Worm (Caenorhabditis elegans): ENCODE data around the gene sgt-1.
A peak's percentile ranks its signal among the peaks of the same experiment; 100 is the strongest.

sgt-1 gene

DNA sequence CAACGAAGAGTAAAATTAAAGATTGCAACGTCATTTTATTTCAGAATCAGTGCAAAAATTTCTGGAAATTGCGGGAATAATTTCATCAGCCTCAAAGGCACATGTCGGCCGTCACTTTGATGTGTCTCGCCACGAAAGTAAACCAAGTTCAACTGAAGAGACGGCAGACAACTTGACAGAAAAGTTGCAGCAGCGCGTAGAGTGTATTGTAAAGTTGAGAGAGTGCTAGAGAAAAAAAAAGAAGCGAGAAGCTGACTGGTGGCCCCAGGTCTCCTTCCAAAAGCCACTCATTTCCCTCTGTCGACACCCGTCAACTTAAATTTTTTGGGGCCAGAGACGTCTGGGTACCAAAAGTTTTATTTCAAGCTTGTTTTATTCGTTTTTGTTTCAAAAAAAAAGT, 681 bp upstream of the sgt-1 start (continued):
- TF ChIP-seq ceh-82 (tag; optimal IDR thresholded peaks at IDR 0.05) (peak; percentile 30 to 61 (median 42)), xbp-1 (tag; optimal IDR thresholded peaks at IDR 0.05) (peak; percentile 65), mef-2 (tag; optimal IDR thresholded peaks at IDR 0.05) (no peak), zag-1 (tag; optimal IDR thresholded peaks at IDR 0.05) (no peak), unc-86 (tag; optimal IDR thresholded peaks at IDR 0.05) (peak; percentile 40), C04F5.9 (tag; optimal IDR thresholded peaks at IDR 0.05) (no peak), ets-5 (GFP tag; IDR thresholded peaks at IDR 0.05) (no peak), pqm-1 (tag; optimal IDR thresholded peaks at IDR 0.05) (no peak), nhr-12 (tag; optimal IDR thresholded peaks at IDR 0.05) (no peak), nhr-11 (tag; optimal IDR thresholded peaks at IDR 0.05) (no peak), jun-1 (tag; optimal IDR thresholded peaks at IDR 0.05) (peak; percentile 56), elt-3 (tag; optimal IDR thresholded peaks at IDR 0.05) (peak in 1 of 6 experiments; percentile 24), ceh-8 (GFP tag; optimal IDR thresholded peaks at IDR 0.05) (no peak), elt-2 (tag; optimal IDR thresholded peaks at IDR 0.05) (peak; percentile 23), skn-1 (tag; optimal IDR thresholded peaks at IDR 0.05) (peak; percentile 85), tlp-1 (tag; optimal IDR thresholded peaks at IDR 0.05) (no peak), nhr-85 (tag) (no peak), nhr-76 (tag; optimal IDR thresholded peaks at IDR 0.05) (no peak), efl-3 (GFP tag; optimal IDR thresholded peaks at IDR 0.05) (no peak), unc-130 (tag; optimal IDR thresholded peaks at IDR 0.05) (no peak), mab-9 (GFP tag; IDR thresholded peaks at IDR 0.05) (no peak), pag-3 (tag; optimal IDR thresholded peaks at IDR 0.05; ENCODE audit: borderline replicate concordance, insufficient read depth) (no peak), fkh-8 (tag; optimal IDR thresholded peaks at IDR 0.05) (peak; percentile 65), mdl-1 (tag; optimal IDR thresholded peaks at IDR 0.05) (peak in 1 of 2 experiments; percentile 77), hlh-17 (GFP tag; optimal IDR thresholded peaks at IDR 0.05; ENCODE audit: borderline replicate concordance) (no peak), egl-13 (tag; optimal IDR thresholded peaks at IDR 0.05) (peak; percentile 4), nhr-19 (GFP tag; conservative IDR thresholded peaks at IDR 0.05) (peak; percentile 61), rnt-1 (tag; optimal IDR thresholded peaks at IDR 0.05) (peak; percentile 87), hlh-4 (tag; optimal IDR thresholded peaks at IDR 0.05) (no peak), vab-15 (tag; optimal IDR thresholded peaks at IDR 0.05) (no peak), C16A3.4 (tag; optimal IDR thresholded peaks at IDR 0.05) (peak; percentile 51), lin-14 (GFP tag; optimal IDR thresholded peaks at IDR 0.05) (peak; percentile 87), alr-1 (tag; optimal IDR thresholded peaks at IDR 0.05; ENCODE audit: borderline replicate concordance) (no peak), nhr-90 (tag; optimal IDR thresholded peaks at IDR 0.05; ENCODE audit: poor library complexity) (no peak), snpc-4 (tag; optimal IDR thresholded peaks at IDR 0.05) (peak; percentile 39), unc-98 (GFP tag; IDR thresholded peaks at IDR 0.05) (no peak), ceh-63 (GFP tag; optimal IDR thresholded peaks at IDR 0.05) (no peak), Y116A8C.19 (tag; optimal IDR thresholded peaks at IDR 0.05; ENCODE audit: borderline replicate concordance) (no peak), irx-1 (tag; optimal IDR thresholded peaks at IDR 0.05) (no peak), mep-1 (tag; optimal IDR thresholded peaks at IDR 0.05) (peak; percentile 85), pax-3 (tag; optimal IDR thresholded peaks at IDR 0.05) (no peak), F16B12.6 (tag; optimal IDR thresholded peaks at IDR 0.05) (peak; percentile 48), unc-62 (GFP tag; optimal IDR thresholded peaks at IDR 0.05) (no peak), nhr-20 (tag; optimal IDR thresholded peaks at IDR 0.05) (peak; percentile 80)

DNA sequence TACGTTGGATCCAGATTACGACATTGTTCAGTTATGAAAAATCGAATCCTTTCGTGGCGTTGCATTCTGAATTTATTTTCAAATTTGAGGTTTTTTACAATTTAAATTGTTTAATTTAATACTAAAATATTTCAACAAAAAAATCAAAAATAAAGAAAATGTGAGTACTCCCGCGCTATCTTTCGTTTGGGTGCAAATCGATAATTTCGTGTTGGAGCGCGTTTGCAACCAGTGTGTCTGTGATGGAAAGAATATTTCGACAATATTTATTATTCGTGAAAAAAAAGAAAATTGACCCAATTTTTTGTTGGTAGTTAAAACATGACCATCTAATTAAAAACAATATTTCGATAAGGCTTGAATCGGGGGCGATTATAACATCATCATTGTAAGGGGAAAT, 1.6 kb downstream of the sgt-1 start, which contains the start of gene R05F9.9:
TSS of gene R05F9.9 (minus strand) at position 66 of the 400 bp plus-strand sequence.
- TF ChIP-seq C34B4.2 (tag; optimal IDR thresholded peaks at IDR 0.05) (no peak), nhr-47 (tag; optimal IDR thresholded peaks at IDR 0.05) (peak; percentile 3), blmp-1 (tag; optimal IDR thresholded peaks at IDR 0.05) (peak; percentile 37), lin-14 (GFP tag; optimal IDR thresholded peaks at IDR 0.05) (peak; percentile 25), ztf-11 (tag; optimal IDR thresholded peaks at IDR 0.05) (no peak), nhr-237 (tag; optimal IDR thresholded peaks at IDR 0.05) (no peak), mep-1 (tag; optimal IDR thresholded peaks at IDR 0.05) (peak; percentile 62), snu-23 (GFP tag; optimal IDR thresholded peaks at IDR 0.05) (peak; percentile 48), lin-35 (GFP tag; optimal IDR thresholded peaks at IDR 0.05) (peak; percentile 33 to 67), nhr-20 (tag; optimal IDR thresholded peaks at IDR 0.05) (peak; percentile 1), lsy-2 (tag; optimal IDR thresholded peaks at IDR 0.05) (peak; percentile 43 to 54), ama-1 (optimal IDR thresholded peaks at IDR 0.05) (peak; percentile 61), fos-1 (tag; optimal IDR thresholded peaks at IDR 0.05) (no peak), efl-1 (optimal IDR thresholded peaks at IDR 0.05) (peak; percentile 39 to 49), efl-1 (GFP tag; optimal IDR thresholded peaks at IDR 0.05 in 1 of 2) (peak; percentile 66 to 93), pag-3 (tag; optimal IDR thresholded peaks at IDR 0.05; ENCODE audit: borderline replicate concordance, insufficient read depth) (no peak)

All from whole organism, L1 larva.